Fruit fly (Drosophila melanogaster): Measurements from ENCODE around the gene Synd.

Gene Synd

dm6 chr3R:20833664-20834063 lies 1.1 kb downstream of the Synd start (continued):
- TF ChIP-seq net (GFP tag; optimal IDR thresholded peaks at IDR 0.05) (no peak), CG11762 (GFP tag; optimal IDR thresholded peaks at IDR 0.05; ENCODE audit: insufficient read depth) (no peak), topi (GFP tag; optimal IDR thresholded peaks at IDR 0.05) (peak; percentile 6), CG8319 (GFP tag; optimal IDR thresholded peaks at IDR 0.05) (no peak), pdm3 (GFP tag; optimal IDR thresholded peaks at IDR 0.05) (peak; percentile 56), CG7368 (GFP tag; optimal IDR thresholded peaks at IDR 0.05) (peak; percentile 37), CG32006 (GFP tag; optimal IDR thresholded peaks at IDR 0.05) (peak; percentile 67), achi (GFP tag; optimal IDR thresholded peaks at IDR 0.05) (peak; percentile 26), CG31627 (GFP tag; optimal IDR thresholded peaks at IDR 0.05) (peak; percentile 34), spab (GFP tag; optimal IDR thresholded peaks at IDR 0.05) (no peak), esn (GFP tag; optimal IDR thresholded peaks at IDR 0.05) (peak; percentile 49), CG6792 (GFP tag; optimal IDR thresholded peaks at IDR 0.05) (no peak), CG6163 (GFP tag; IDR thresholded peaks at IDR 0.05) (0 out of 3 replicates have a peak, but pooled peaks have one; percentile 29), CG8632 (GFP tag; optimal IDR thresholded peaks at IDR 0.05) (peak; percentile 16), fd59A (GFP tag; optimal IDR thresholded peaks at IDR 0.05) (no peak), Ets96B (tag; optimal IDR thresholded peaks at IDR 0.05) (no peak), CG11294 (GFP tag; IDR thresholded peaks at IDR 0.05) (no peak), Gug (GFP tag; IDR thresholded peaks at IDR 0.05) (no peak), CG3919 (GFP tag; optimal IDR thresholded peaks at IDR 0.05) (peak; percentile 21), fkh (GFP tag; optimal IDR thresholded peaks at IDR 0.05) (no peak), Lpt (GFP tag; optimal IDR thresholded peaks at IDR 0.05) (no peak), salr (GFP tag; optimal IDR thresholded peaks at IDR 0.05) (peak in 1 of 2 experiments; percentile 7), CG16779 (tag; optimal IDR thresholded peaks at IDR 0.05) (no peak), OdsH (GFP tag; optimal IDR thresholded peaks at IDR 0.05) (peak; percentile 55), ss (GFP tag; optimal IDR thresholded peaks at IDR 0.05) (no peak)

dm6 chr3R:20834770-20835183 lies 2.2 kb downstream of the Synd start:
- TF ChIP-seq OdsH (GFP tag; optimal IDR thresholded peaks at IDR 0.05) (no peak), pdm3 (GFP tag; optimal IDR thresholded peaks at IDR 0.05) (no peak), lz (GFP tag; optimal IDR thresholded peaks at IDR 0.05) (no peak), Ets96B (tag; optimal IDR thresholded peaks at IDR 0.05) (no peak), CG32006 (GFP tag; optimal IDR thresholded peaks at IDR 0.05) (no peak), spab (GFP tag; optimal IDR thresholded peaks at IDR 0.05) (no peak), fd85E (GFP tag; optimal IDR thresholded peaks at IDR 0.05) (no peak), CG1621 (tag; optimal IDR thresholded peaks at IDR 0.05) (no peak), CG16779 (tag; optimal IDR thresholded peaks at IDR 0.05) (no peak), svp (GFP tag) (no peak), vri (GFP tag; optimal IDR thresholded peaks at IDR 0.05) (peak; percentile 53), Eip78C (GFP tag) (peak; percentile 5), fkh (GFP tag; optimal IDR thresholded peaks at IDR 0.05) (peak; percentile 94), CG8632 (GFP tag; optimal IDR thresholded peaks at IDR 0.05) (no peak)

- TF ChIP-seq Sox102F (GFP tag; optimal IDR thresholded peaks at IDR 0.05) (peak; percentile 18), esn (GFP tag; optimal IDR thresholded peaks at IDR 0.05) (peak; percentile 16), fkh (GFP tag; optimal IDR thresholded peaks at IDR 0.05) (no peak), Met (GFP tag; optimal IDR thresholded peaks at IDR 0.05) (peak; percentile 6), Eip78C (GFP tag) (peak; percentile 72), CG3032 (tag; optimal IDR thresholded peaks at IDR 0.05) (no peak), Hr4 (GFP tag; optimal IDR thresholded peaks at IDR 0.05) (peak; percentile 13), spab (GFP tag; optimal IDR thresholded peaks at IDR 0.05) (no peak), CG6854 (GFP tag; optimal IDR thresholded peaks at IDR 0.05) (peak; percentile 65), CG6808 (GFP tag; optimal IDR thresholded peaks at IDR 0.05) (no peak), Lpt (GFP tag; optimal IDR thresholded peaks at IDR 0.05) (no peak), CG6276 (GFP tag; optimal IDR thresholded peaks at IDR 0.05) (no peak), CG4318 (GFP tag; optimal IDR thresholded peaks at IDR 0.05) (no peak), dsx (GFP tag; optimal IDR thresholded peaks at IDR 0.05; ENCODE audit: poor library complexity, severe bottlenecking) (no peak), pdm3 (GFP tag; optimal IDR thresholded peaks at IDR 0.05) (peak; percentile 6), CG9139 (GFP tag; optimal IDR thresholded peaks at IDR 0.05) (no peak), salr (GFP tag; optimal IDR thresholded peaks at IDR 0.05) (no peak), CG6792 (GFP tag; optimal IDR thresholded peaks at IDR 0.05) (no peak), CG34406 (GFP tag; optimal IDR thresholded peaks at IDR 0.05) (no peak), CG8319 (GFP tag; optimal IDR thresholded peaks at IDR 0.05) (no peak), CG11902 (GFP tag; optimal IDR thresholded peaks at IDR 0.05) (no peak), cyc (GFP tag; optimal IDR thresholded peaks at IDR 0.05) (peak; percentile 12), CG6163 (GFP tag; IDR thresholded peaks at IDR 0.05) (peak; percentile 30; the same call in 1 of the 3 replicates), CG15336 (GFP tag; IDR thresholded peaks at IDR 0.05) (no peak), achi (GFP tag; optimal IDR thresholded peaks at IDR 0.05) (no peak), Gug (GFP tag; IDR thresholded peaks at IDR 0.05) (no peak), CG8119 (GFP tag; IDR thresholded peaks at IDR 0.05) (no peak), eg (GFP tag; IDR thresholded peaks at IDR 0.05) (no peak)
Measured at dm6 chr3R:20835531-20835930, 2.9 kb downstream of the Synd start.
